Fruit fly (Drosophila melanogaster) whole organism, embryonic: Measurements from ENCODE around the gene opa.

Experiments used
- Ada2b ChIP-seq: fragments of 200-800 bp; sonication (Bioruptor generic); IDR thresholded peaks from 2 replicates; pipeline ENCODE4 v1.3.6; 2022; ENCODE audit warnings: missing biosample characterization, missing genetic modification characterization
- Awh ChIP-seq: fragments of 200-800 bp; sonication (Bioruptor generic); IDR thresholded peaks from 2 replicates; pipeline ENCODE4, ENCODE4 v1.3.6; 2022; ENCODE audit warnings: missing biosample characterization, missing genetic modification characterization
- B-H1 ChIP-seq: fragments of 200-800 bp; sonication (Bioruptor generic); IDR thresholded peaks from 3 replicates; pipeline ENCODE4 v1.3.6; 2022; ENCODE audit warnings: missing biosample characterization, missing genetic modification characterization
- Blimp-1 ChIP-seq: fragments of 200-800 bp; sonication (Bioruptor generic); optimal IDR thresholded peaks from 3 replicates; lab custom pipeline; 2018; ENCODE audit warnings: missing biosample characterization, missing genetic modification characterization, mild to moderate bottlenecking, moderate library complexity, missing genetic modification reagents
- Bteb2 ChIP-seq: fragments of 200-800 bp; sonication (Bioruptor generic); optimal IDR thresholded peaks from 2 replicates; lab custom pipeline; 2016; ENCODE audit warnings: missing biosample characterization, missing genetic modification characterization
- CG10267 ChIP-seq: fragments of 200-800 bp; sonication (Bioruptor generic); optimal IDR thresholded peaks from 2 replicates; lab custom pipeline; 2018; ENCODE audit warnings: missing biosample characterization, mild to moderate bottlenecking, missing genetic modification characterization, moderate library complexity
- CG11093 ChIP-seq: fragments of 200-800 bp; sonication (Bioruptor generic); IDR thresholded peaks from 3 replicates; pipeline ENCODE4 v1.3.6; 2022; ENCODE audit warnings: missing biosample characterization, missing genetic modification characterization
- CG11247 ChIP-seq: fragments of 200-800 bp; sonication (Bioruptor generic); IDR thresholded peaks from 2 replicates; pipeline ENCODE4 v1.3.6; 2022; ENCODE audit warnings: missing biosample characterization, missing genetic modification characterization
- CG13894 ChIP-seq: fragments of 200-800 bp; sonication (Bioruptor generic); optimal IDR thresholded peaks from 3 replicates; lab custom pipeline; 2018; ENCODE audit warnings: missing biosample characterization, mild to moderate bottlenecking, missing genetic modification characterization, moderate library complexity
- CG14965 ChIP-seq: fragments of 200-800 bp; sonication (Bioruptor generic); optimal IDR thresholded peaks from 2 replicates; lab custom pipeline; 2016; ENCODE audit warnings: missing biosample characterization, missing genetic modification characterization, borderline replicate concordance
- CG15269 ChIP-seq: fragments of 200-800 bp; sonication (Bioruptor generic); optimal IDR thresholded peaks from 2 replicates; lab custom pipeline; 2018; ENCODE audit warnings: missing biosample characterization, mild to moderate bottlenecking, missing genetic modification characterization, moderate library complexity
- CG15696 ChIP-seq: fragments of 200-800 bp; sonication (Bioruptor generic); optimal IDR thresholded peaks from 2 replicates; lab custom pipeline; 2019; ENCODE audit warnings: missing biosample characterization, mild to moderate bottlenecking, missing genetic modification characterization, moderate library complexity
- CG17186 ChIP-seq: fragments of 200-800 bp; sonication (Bioruptor generic); optimal IDR thresholded peaks from 3 replicates; lab custom pipeline; 2017; ENCODE audit warnings: missing biosample characterization, missing genetic modification reagents, missing genetic modification characterization
- CG2116 ChIP-seq: fragments of 200-800 bp; sonication (Bioruptor generic); optimal IDR thresholded peaks from 3 replicates; lab custom pipeline; 2018; ENCODE audit warnings: missing biosample characterization, mild to moderate bottlenecking, missing genetic modification characterization
- CG3163 ChIP-seq: fragments of 200-800 bp; sonication (Bioruptor generic); optimal IDR thresholded peaks from 3 replicates; lab custom pipeline; 2016; ENCODE audit warnings: missing biosample characterization, missing genetic modification characterization
- CG4617 ChIP-seq: fragments of 200-800 bp; sonication (Bioruptor generic); optimal IDR thresholded peaks from 3 replicates; lab custom pipeline; 2016; ENCODE audit warnings: missing biosample characterization, missing genetic modification characterization, borderline replicate concordance
- CG4730 ChIP-seq: fragments of 200-800 bp; sonication (Bioruptor generic); IDR thresholded peaks from 2 replicates; pipeline ENCODE4 v1.3.6; 2022; ENCODE audit warnings: missing biosample characterization, missing genetic modification characterization
- CkIIα-i1 ChIP-seq: fragments of 200-800 bp; sonication (Bioruptor generic); IDR thresholded peaks from 2 replicates; pipeline ENCODE4 v1.3.6; 2022; ENCODE audit warnings: missing biosample characterization, missing genetic modification characterization
- Dad ChIP-seq: fragments of 200-800 bp; sonication (Bioruptor generic); optimal IDR thresholded peaks from 3 replicates; lab custom pipeline; 2016; ENCODE audit warnings: missing biosample characterization, missing genetic modification characterization
- Dbx ChIP-seq: fragments of 200-800 bp; sonication (Bioruptor generic); IDR thresholded peaks from 3 replicates; pipeline ENCODE4 v1.3.6; 2022; ENCODE audit warnings: missing biosample characterization, missing genetic modification characterization
- Dfd ChIP-seq, 2 experiments: fragments of >200 bp; optimal IDR thresholded peaks; 2 replicates each; lab custom pipeline; 2017; ENCODE audit warnings: missing biosample characterization in 2 of 2, missing genetic modification characterization in 2 of 2
- Gug ChIP-seq: fragments of 200-800 bp; sonication (Bioruptor generic); IDR thresholded peaks from 4 replicates; pipeline ENCODE4 v1.3.6; 2022; ENCODE audit warnings: missing biosample characterization, missing genetic modification characterization
- Hr51 ChIP-seq, 2 experiments: fragments of 200-800 bp; sonication (Bioruptor generic); optimal IDR thresholded peaks; 2 replicates in 1 of 2; 3 replicates in 1 of 2; lab custom pipeline; 2016 to 2018; ENCODE audit warnings: missing biosample characterization in 2 of 2, missing genetic modification characterization in 2 of 2, mild to moderate bottlenecking in 1 of 2, moderate library complexity in 1 of 2
- Hsf ChIP-seq: fragments of 200-800 bp; sonication (Bioruptor generic); optimal IDR thresholded peaks from 3 replicates; lab custom pipeline; 2016; ENCODE audit warnings: missing biosample characterization, missing genetic modification characterization
- NC2α ChIP-seq: fragments of 200-800 bp; sonication (Bioruptor generic); optimal IDR thresholded peaks from 2 replicates; lab custom pipeline; 2016; ENCODE audit warnings: missing biosample characterization, missing genetic modification characterization
- Side ChIP-seq: fragments of 200-800 bp; sonication (Bioruptor generic); optimal IDR thresholded peaks from 2 replicates; lab custom pipeline; 2016; ENCODE audit warnings: missing biosample characterization, missing genetic modification characterization
- Sin3A ChIP-seq: fragments of >200 bp; optimal IDR thresholded peaks from 2 replicates; lab custom pipeline; 2018
- Six4 ChIP-seq: fragments of 200-800 bp; sonication (Bioruptor generic); optimal IDR thresholded peaks from 2 replicates; lab custom pipeline; 2016; ENCODE audit warnings: missing biosample characterization, missing genetic modification characterization
- Ssrp ChIP-seq: fragments of 200-800 bp; sonication (Bioruptor generic); optimal IDR thresholded peaks from 2 replicates; lab custom pipeline; 2018; ENCODE audit warnings: missing biosample characterization, mild to moderate bottlenecking, missing genetic modification characterization, moderate library complexity
- Trl ChIP-seq, 3 experiments: fragments of >200 bp in 2 of 3; fragments of 200-800 bp in 1 of 3; sonication (Bioruptor generic) in 1 of 3; optimal IDR thresholded peaks; 2 replicates in 1 of 3; 3 replicates in 2 of 3; lab custom pipeline; 2016 to 2017; ENCODE audit warnings: missing biosample characterization in 1 of 3, missing genetic modification characterization in 1 of 3
- ac ChIP-seq: fragments of 200-800 bp; sonication (Bioruptor generic); optimal IDR thresholded peaks from 3 replicates; lab custom pipeline; 2017; ENCODE audit warnings: missing biosample characterization, mild to moderate bottlenecking, missing genetic modification characterization
- amos ChIP-seq: fragments of 200-800 bp; sonication (Bioruptor generic); IDR thresholded peaks from 2 replicates; pipeline ENCODE4 v1.3.6; 2022; ENCODE audit warnings: missing biosample characterization, missing genetic modification characterization; ENCODE audit not compliant: partially characterized antibody
- bowl ChIP-seq: fragments of 200-800 bp; sonication (Bioruptor generic); IDR thresholded peaks from 2 replicates; pipeline ENCODE4 v1.3.6; 2022; ENCODE audit warnings: missing biosample characterization, missing genetic modification characterization
- eyg ChIP-seq: fragments of 200-800 bp; sonication (Bioruptor generic); optimal IDR thresholded peaks from 3 replicates; lab custom pipeline; 2016; ENCODE audit warnings: missing biosample characterization, missing genetic modification characterization
- fu2 ChIP-seq: fragments of 200-800 bp; sonication (Bioruptor generic); optimal IDR thresholded peaks from 2 replicates; lab custom pipeline; 2016; ENCODE audit warnings: missing biosample characterization, missing genetic modification characterization
- gce ChIP-seq: fragments of 200-800 bp; sonication (Bioruptor generic); IDR thresholded peaks from 3 replicates; pipeline ENCODE4 v1.3.6; 2022; ENCODE audit warnings: missing biosample characterization, missing genetic modification characterization
- gt ChIP-seq: fragments of 200-800 bp; sonication (Bioruptor generic); IDR thresholded peaks from 2 replicates; pipeline ENCODE4 v1.3.6; 2022; ENCODE audit warnings: missing biosample characterization, missing genetic modification characterization
- jing ChIP-seq: fragments of 200-800 bp; sonication (Bioruptor generic); optimal IDR thresholded peaks from 2 replicates; lab custom pipeline; 2018; ENCODE audit warnings: missing biosample characterization, mild to moderate bottlenecking, missing genetic modification characterization
- klu ChIP-seq: fragments of 200-800 bp; sonication (Bioruptor generic); IDR thresholded peaks from 2 replicates; pipeline ENCODE4 v1.3.6; 2022; ENCODE audit warnings: missing biosample characterization, missing genetic modification characterization
- peb ChIP-seq: fragments of 200-800 bp; sonication (Bioruptor generic); IDR thresholded peaks from 2 replicates; pipeline ENCODE4 v1.3.6; 2022; ENCODE audit warnings: missing biosample characterization, missing genetic modification characterization
- phol ChIP-seq: fragments of 200-800 bp; sonication (Bioruptor generic); optimal IDR thresholded peaks from 3 replicates; lab custom pipeline; 2018; ENCODE audit warnings: missing biosample characterization, mild to moderate bottlenecking, missing genetic modification characterization, moderate library complexity
- pita ChIP-seq: fragments of 200-800 bp; sonication (Bioruptor generic); optimal IDR thresholded peaks from 2 replicates; lab custom pipeline; 2017; ENCODE audit warnings: missing biosample characterization, mild to moderate bottlenecking, missing genetic modification characterization
- pnt ChIP-seq: fragments of 200-800 bp; sonication (Bioruptor generic); optimal IDR thresholded peaks from 3 replicates; lab custom pipeline; 2016; ENCODE audit warnings: missing biosample characterization, missing genetic modification characterization
- psq ChIP-seq: fragments of 200-800 bp; sonication (Bioruptor generic); optimal IDR thresholded peaks from 2 replicates; lab custom pipeline; 2017; ENCODE audit warnings: missing biosample characterization, missing genetic modification characterization
- scrt ChIP-seq: fragments of 200-800 bp; sonication (Bioruptor generic); optimal IDR thresholded peaks from 2 replicates; lab custom pipeline; 2018; ENCODE audit warnings: missing biosample characterization, mild to moderate bottlenecking, missing genetic modification characterization, moderate library complexity
- sna ChIP-seq: fragments of 200-800 bp; sonication (Bioruptor generic); IDR thresholded peaks from 2 replicates; pipeline ENCODE4 v1.3.6; 2022; ENCODE audit warnings: missing biosample characterization, missing genetic modification characterization; ENCODE audit not compliant: partially characterized antibody
- sqz ChIP-seq: fragments of 200-800 bp; sonication (Bioruptor generic); optimal IDR thresholded peaks from 3 replicates; lab custom pipeline; 2018; ENCODE audit warnings: missing biosample characterization, mild to moderate bottlenecking, missing genetic modification characterization
- tup ChIP-seq: fragments of 200-800 bp; sonication (Bioruptor generic); optimal IDR thresholded peaks from 2 replicates; lab custom pipeline; 2016; ENCODE audit warnings: missing biosample characterization, mild to moderate bottlenecking, missing genetic modification characterization, moderate library complexity
- twi ChIP-seq: fragments of 200-800 bp; optimal IDR thresholded peaks from 2 replicates; lab custom pipeline; 2019; ENCODE audit warnings: missing biosample characterization, mild to moderate bottlenecking, missing genetic modification characterization, moderate library complexity
- zfh1 ChIP-seq: fragments of 200-800 bp; sonication (Bioruptor generic); IDR thresholded peaks from 3 replicates; pipeline ENCODE4 v1.3.6; 2022; ENCODE audit warnings: missing biosample characterization, missing genetic modification characterization

Gene opa

DNA sequence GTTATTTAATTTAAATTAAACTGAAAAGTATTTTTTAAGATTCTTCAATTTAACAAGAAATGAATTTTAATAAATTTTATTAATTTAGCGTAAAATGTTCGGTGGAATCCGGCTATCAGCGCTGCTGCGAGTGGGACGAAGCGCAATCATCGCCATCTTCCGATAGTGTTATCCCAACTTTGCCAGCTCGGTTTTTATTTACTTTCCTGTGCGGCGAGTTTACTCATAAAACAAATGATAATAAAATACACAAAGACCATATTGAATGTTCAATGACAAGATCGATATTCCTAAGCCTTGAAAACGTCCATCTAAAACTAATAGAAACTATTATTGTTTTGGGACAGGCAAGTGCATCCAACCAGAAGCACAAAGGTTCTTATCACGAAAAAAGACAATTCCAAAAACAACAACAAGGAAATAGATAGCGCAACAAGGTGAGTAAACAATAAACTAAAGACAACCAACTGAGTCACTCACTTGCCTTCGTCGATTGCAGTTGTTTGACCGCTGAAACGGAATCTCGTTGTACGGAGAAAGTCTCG is 39.4 kb upstream of the opa start (continued):
- peak; percentile 71 for TF ChIP-seq phol (tag; lab: Kevin White, UChicago)
- TF ChIP-seq Blimp-1 (GFP tag; lab: Kevin White, UChicago): no peak
- TF ChIP-seq Dad: peak; percentile 5
- no peak for TF ChIP-seq gt (GFP tag; lab: Robert Waterston, UW)
- no peak for TF ChIP-seq NC2α
- TF ChIP-seq B-H1 (GFP tag; lab: Robert Waterston, UW): peak; percentile 37; the same call in 1 of the 3 replicates
- TF ChIP-seq peb (GFP tag; lab: Robert Waterston, UW): peak; percentile 19; the same call in 1 of the 2 replicates
- no peak for TF ChIP-seq bowl (GFP tag; lab: Robert Waterston, UW)
- no peak for TF ChIP-seq Dfd (GFP tag; optimal IDR thresholded peaks at IDR 0.05; lab: Kevin White, UChicago)
- peak; percentile 64 for TF ChIP-seq ac
- peak; percentile 55 for TF ChIP-seq scrt (GFP tag; lab: Kevin White, UChicago)
- TF ChIP-seq zfh1 (GFP tag; lab: Robert Waterston, UW): peak; percentile 77
- TF ChIP-seq Six4 (GFP tag; lab: Kevin White, UChicago): peak; percentile 19
- no peak for TF ChIP-seq CG17186 (GFP tag; lab: Kevin White, UChicago)
- peak; percentile 68 for TF ChIP-seq twi (tag; lab: Kevin White, UChicago)
- TF ChIP-seq amos (GFP tag; lab: Robert Waterston, UW): peak; percentile 80
- TF ChIP-seq CG3163 (GFP tag; lab: Kevin White, UChicago): peak; percentile 44
- TF ChIP-seq Awh (GFP tag; lab: Robert Waterston, UW): peak; percentile 72; the same call in 1 of the 2 replicates
- TF ChIP-seq Sin3A: peak; percentile 38
- TF ChIP-seq eyg (GFP tag; lab: Kevin White, UChicago): no peak
- no peak for TF ChIP-seq CG4730 (GFP tag; lab: Robert Waterston, UW)
- peak; percentile 55 for TF ChIP-seq CG2116 (GFP tag; lab: Kevin White, UChicago)
- TF ChIP-seq sqz (GFP tag; lab: Kevin White, UChicago): no peak
- TF ChIP-seq CkIIα-i1 (GFP tag; lab: Robert Waterston, UW): no peak
- no peak for TF ChIP-seq CG14965
- peak; percentile 33 for TF ChIP-seq psq
- TF ChIP-seq Bteb2 (GFP tag; lab: Kevin White, UChicago): peak; percentile 5
- TF ChIP-seq CG11247 (GFP tag; lab: Robert Waterston, UW): peak; percentile 50; the same call in 1 of the 2 replicates
- peak; percentile 70; the same call in 2 of the 3 replicates for TF ChIP-seq Dbx
- peak; percentile 22; the same call in 1 of the 2 replicates for TF ChIP-seq Ada2b
- no peak for TF ChIP-seq CG15269 (tag; lab: Kevin White, UChicago)
- peak; percentile 22 for TF ChIP-seq Ssrp (tag; lab: Kevin White, UChicago)
- TF ChIP-seq CG10267 (tag; lab: Kevin White, UChicago): peak; percentile 48
- no peak for TF ChIP-seq pita (GFP tag; lab: Kevin White, UChicago)
- TF ChIP-seq fu2 (GFP tag; lab: Kevin White, UChicago): no peak
- TF ChIP-seq tup: no peak
- TF ChIP-seq Gug: peak; percentile 73; the same call in 3 of the 4 replicates
- no peak for TF ChIP-seq pnt (GFP tag; lab: Kevin White, UChicago)
- peak; percentile 68; the same call in 1 of the 3 replicates for TF ChIP-seq gce
- no peak for TF ChIP-seq CG13894 (tag; lab: Kevin White, UChicago)
- no peak; the same call in 1 of the 2 replicates for TF ChIP-seq sna
- TF ChIP-seq Hsf (GFP tag; lab: Kevin White, UChicago): peak; percentile 5
- no peak for TF ChIP-seq klu (GFP tag; lab: Robert Waterston, UW)
- peak in 1 of 2 experiments; percentile 35 for TF ChIP-seq Hr51 (GFP tag; optimal IDR thresholded peaks at IDR 0.05; lab: Kevin White, UChicago)
- no peak for TF ChIP-seq Trl (optimal IDR thresholded peaks at IDR 0.05; lab: Kevin White, UChicago)
- peak; percentile 37 for TF ChIP-seq Trl (GFP tag; optimal IDR thresholded peaks at IDR 0.05; lab: Kevin White, UChicago)
- peak; percentile 52 for TF ChIP-seq Side (GFP tag; lab: Kevin White, UChicago)
- peak; percentile 86 for TF ChIP-seq CG15696 (tag; lab: Kevin White, UChicago)
- TF ChIP-seq jing (GFP tag; lab: Kevin White, UChicago): no peak
- TF ChIP-seq CG11093 (GFP tag; lab: Robert Waterston, UW): peak; percentile 47; the same call in 1 of the 3 replicates
- peak; percentile 41 for TF ChIP-seq CG4617 (GFP tag; lab: Kevin White, UChicago)
